Fruit fly (Drosophila melanogaster): ENCODE results near the gene CG12115.

Gene CG12115

DNA sequence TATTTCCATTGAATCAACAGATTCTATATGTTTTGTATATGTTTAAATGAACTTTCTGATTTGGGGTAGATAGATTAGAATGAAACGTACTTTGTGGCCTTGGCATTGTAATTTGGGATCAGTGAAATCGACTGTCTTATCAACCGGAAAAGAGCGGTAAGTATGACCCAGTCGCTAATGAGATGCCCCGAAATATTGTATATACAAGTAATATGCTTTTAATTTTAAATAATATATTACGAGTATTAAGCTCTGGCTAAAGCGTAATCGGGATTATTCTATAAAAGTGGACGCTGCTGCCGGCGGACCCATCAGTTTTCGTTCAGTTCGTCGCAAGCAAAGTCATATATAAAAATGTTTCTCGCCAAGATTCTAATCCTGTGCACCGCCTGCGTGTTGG lies 26.2 kb upstream of the CG12115 start, which contains the start of gene CG15369:
Gene CG15369 (plus strand): TSS at position 301 of the 400 bp plus-strand sequence.
- TF ChIP-seq svp (GFP tag) (peak; percentile 60), CG8632 (GFP tag; optimal IDR thresholded peaks at IDR 0.05) (no peak)

DNA sequence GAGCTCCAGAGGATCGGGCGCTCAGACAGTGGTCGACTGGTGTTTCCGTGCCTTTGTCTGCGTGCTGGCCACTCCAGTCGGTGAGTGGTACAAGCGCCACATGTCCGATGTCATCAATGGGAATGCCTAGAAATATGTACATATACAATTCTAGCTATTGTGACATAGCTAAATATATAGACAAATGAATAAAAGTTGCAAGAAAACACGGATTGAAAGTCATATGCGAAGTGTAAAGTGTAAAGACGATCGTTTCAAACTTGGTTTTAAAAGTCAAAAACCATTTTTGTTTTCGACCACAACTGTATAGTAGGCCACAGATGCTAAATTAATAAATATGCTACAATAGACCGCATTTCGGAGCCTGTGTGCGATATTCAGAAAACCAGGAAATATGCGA lies 25.1 kb upstream of the CG12115 start, which contains the start of gene CG15368:
Gene CG15368 (plus strand): TSS at position 301 of the 400 bp plus-strand sequence.
- TF ChIP-seq CG15336 (GFP tag; IDR thresholded peaks at IDR 0.05) (no peak), Smox (GFP tag; optimal IDR thresholded peaks at IDR 0.05) (no peak), CG31627 (GFP tag; optimal IDR thresholded peaks at IDR 0.05) (no peak), CG6854 (GFP tag; optimal IDR thresholded peaks at IDR 0.05) (no peak), CG8632 (GFP tag; optimal IDR thresholded peaks at IDR 0.05) (no peak), CG6276 (GFP tag; optimal IDR thresholded peaks at IDR 0.05) (no peak), CG10631 (GFP tag; optimal IDR thresholded peaks at IDR 0.05) (no peak), salr (GFP tag; optimal IDR thresholded peaks at IDR 0.05) (no peak), Eip78C (GFP tag) (no peak), CG16779 (tag; optimal IDR thresholded peaks at IDR 0.05) (no peak), Hr4 (GFP tag; optimal IDR thresholded peaks at IDR 0.05) (no peak), Met (GFP tag; optimal IDR thresholded peaks at IDR 0.05) (no peak), fkh (GFP tag; optimal IDR thresholded peaks at IDR 0.05) (no peak)

DNA sequence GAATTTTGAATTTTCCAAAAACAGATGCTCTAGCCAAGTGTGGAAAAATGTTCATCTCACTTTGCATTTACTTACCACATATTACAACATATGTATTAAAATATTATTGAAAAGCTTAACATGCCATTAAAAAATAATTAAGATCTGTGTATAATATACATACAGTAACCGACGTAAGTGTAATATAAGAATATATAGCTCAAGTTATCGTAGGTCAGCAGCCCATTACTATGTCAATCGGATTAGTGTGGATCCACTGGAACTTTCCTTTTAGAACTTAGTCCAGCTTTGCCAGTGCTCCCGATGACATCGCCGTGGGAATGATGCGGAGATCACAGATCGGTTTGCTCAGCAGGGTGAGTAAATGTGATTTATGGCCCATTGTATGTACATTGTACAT lies 24.2 kb upstream of the CG12115 start, which contains the start of gene Obp8a:
Gene Obp8a (plus strand): TSS at position 301 of the 400 bp plus-strand sequence.
- TF ChIP-seq svp (GFP tag) (peak; percentile 37), Hr38 (GFP tag; optimal IDR thresholded peaks at IDR 0.05) (no peak)

DNA sequence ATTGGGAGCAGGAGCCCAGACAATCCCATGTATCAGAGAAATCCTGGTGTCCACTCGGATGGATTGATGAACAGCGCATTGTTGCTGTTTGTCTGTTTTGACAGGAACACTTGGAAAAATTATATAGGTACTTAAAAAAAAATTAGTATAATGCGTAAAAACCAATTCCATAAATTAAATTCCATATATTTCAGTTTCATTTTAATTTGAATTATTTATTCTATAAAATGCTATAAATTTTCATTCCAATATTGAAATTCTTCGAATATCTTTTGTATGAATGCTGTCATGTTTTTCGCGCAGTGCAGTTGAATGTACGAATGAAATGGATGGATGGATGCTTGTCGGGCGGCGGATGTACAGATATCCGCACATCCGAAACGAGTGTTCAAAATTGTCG lies 20.4 kb upstream of the CG12115 start, which contains the start of gene SmydA-9:
Gene SmydA-9 (minus strand): TSS at position 101 of the 400 bp plus-strand sequence.
- TF ChIP-seq pdm3 (GFP tag; optimal IDR thresholded peaks at IDR 0.05) (no peak), topi (GFP tag; optimal IDR thresholded peaks at IDR 0.05) (peak; percentile 10), svp (GFP tag) (peak; percentile 23), Eip78C (GFP tag) (peak; percentile 30)

DNA sequence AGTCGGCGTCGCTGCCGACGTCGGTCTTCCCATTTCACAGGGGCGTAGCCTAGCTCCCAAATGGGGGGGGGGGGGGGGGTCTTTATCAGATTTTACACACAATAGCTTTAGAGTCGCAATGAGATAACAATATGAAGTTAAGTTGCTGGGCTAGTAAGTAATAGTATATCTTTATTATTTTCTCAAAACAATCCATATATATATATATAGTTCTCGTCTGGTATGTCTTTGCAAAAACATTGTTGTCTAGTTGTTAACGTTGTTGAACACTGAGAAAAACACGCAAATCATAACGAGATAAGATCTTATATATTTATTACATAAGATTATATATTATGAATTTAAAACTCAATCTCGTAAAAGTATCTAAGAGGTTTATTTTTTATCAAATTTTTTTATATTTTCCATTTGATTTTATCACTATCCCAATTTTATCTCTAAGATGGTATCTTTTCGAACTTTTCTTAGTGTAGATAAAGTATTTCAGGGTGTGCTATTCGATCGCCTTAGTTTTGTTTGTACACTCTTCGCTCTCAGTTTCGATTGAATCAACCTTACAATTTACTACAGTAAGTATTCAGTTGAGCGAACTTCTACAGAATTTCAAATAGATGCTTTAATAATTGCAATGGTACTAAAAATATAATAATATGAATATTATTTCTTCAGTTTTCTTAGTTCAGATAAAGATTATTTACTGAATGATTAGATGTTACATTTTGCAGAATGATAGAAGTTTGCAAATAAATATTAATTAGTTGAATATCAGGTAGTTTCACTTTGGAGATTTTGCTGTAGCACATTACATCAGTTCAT lies 11.7 kb upstream of the CG12115 start:
- TF ChIP-seq CG10631 (GFP tag; optimal IDR thresholded peaks at IDR 0.05) (peak; percentile 25), CG6854 (GFP tag; optimal IDR thresholded peaks at IDR 0.05) (no peak), Smox (GFP tag; optimal IDR thresholded peaks at IDR 0.05) (no peak), Eip78C (GFP tag) (peak; percentile 52), dac (GFP tag; optimal IDR thresholded peaks at IDR 0.05) (peak; percentile 57), CG1621 (tag; optimal IDR thresholded peaks at IDR 0.05) (peak; percentile 54), acj6 (GFP tag; optimal IDR thresholded peaks at IDR 0.05) (peak; percentile 16), net (GFP tag; optimal IDR thresholded peaks at IDR 0.05) (no peak), Hr39 (GFP tag; optimal IDR thresholded peaks at IDR 0.05) (no peak), Sox14 (GFP tag; optimal IDR thresholded peaks at IDR 0.05) (no peak), CG32006 (GFP tag; optimal IDR thresholded peaks at IDR 0.05) (peak; percentile 67), Sox15 (GFP tag; optimal IDR thresholded peaks at IDR 0.05) (no peak), CG8119 (GFP tag; IDR thresholded peaks at IDR 0.05) (peak; percentile 64; the same call in 2 of the 3 replicates), Ets21C (GFP tag; optimal IDR thresholded peaks at IDR 0.05) (no peak), salr (GFP tag; optimal IDR thresholded peaks at IDR 0.05) (peak; percentile 20 to 48), spab (GFP tag; optimal IDR thresholded peaks at IDR 0.05) (peak; percentile 20), Hr4 (GFP tag; optimal IDR thresholded peaks at IDR 0.05) (peak; percentile 16), vri (GFP tag; optimal IDR thresholded peaks at IDR 0.05) (peak; percentile 1), CG8319 (GFP tag; optimal IDR thresholded peaks at IDR 0.05) (no peak), Eip93F (GFP tag; optimal IDR thresholded peaks at IDR 0.05) (no peak), Ets96B (tag; optimal IDR thresholded peaks at IDR 0.05) (peak; percentile 63), CG6163 (GFP tag; IDR thresholded peaks at IDR 0.05) (peak; percentile 76), cyc (GFP tag; optimal IDR thresholded peaks at IDR 0.05) (no peak), topi (GFP tag; optimal IDR thresholded peaks at IDR 0.05) (no peak), Blimp-1 (GFP tag; optimal IDR thresholded peaks at IDR 0.05) (no peak), CG6808 (GFP tag; optimal IDR thresholded peaks at IDR 0.05) (peak; percentile 18), esn (GFP tag; optimal IDR thresholded peaks at IDR 0.05) (no peak), eg (GFP tag; IDR thresholded peaks at IDR 0.05) (peak; percentile 83), CG15336 (GFP tag; IDR thresholded peaks at IDR 0.05) (peak; percentile 66), CG8632 (GFP tag; optimal IDR thresholded peaks at IDR 0.05) (no peak), Gug (GFP tag; IDR thresholded peaks at IDR 0.05) (peak; percentile 47; the same call in 1 of the 2 replicates), CG3919 (GFP tag; optimal IDR thresholded peaks at IDR 0.05) (peak; percentile 42), CG9139 (GFP tag; optimal IDR thresholded peaks at IDR 0.05) (no peak), pdm3 (GFP tag; optimal IDR thresholded peaks at IDR 0.05) (peak; percentile 38)

Measured in whole organism, prepupa.